Worm (Caenorhabditis elegans) whole organism, L4 larva: Measurements from ENCODE around the gene fbxb-52.

Experiments
- D1046.2 ChIP-seq: fragments of 200-800 bp; sonication (Bioruptor generic); IDR thresholded peaks from 2 replicates; pipeline ENCODE4 v1.3.6; 2022; ENCODE audit warnings: missing genetic modification characterization, missing compliant biosample characterization
- F37D6.2 ChIP-seq: sonication (generic microtip); optimal IDR thresholded peaks from 2 replicates; lab custom pipeline; 2016; ENCODE audit warnings: mild to moderate bottlenecking, missing genetic modification characterization, missing compliant biosample characterization
- T26A8.4 ChIP-seq: fragments of 200-800 bp; sonication (Bioruptor generic); IDR thresholded peaks from 2 replicates; pipeline ENCODE4 v1.3.6; 2022; ENCODE audit warnings: missing genetic modification characterization, missing compliant biosample characterization
- Y105C5A.15 ChIP-seq: fragments of 200-800 bp; sonication (Bioruptor generic); IDR thresholded peaks from 2 replicates; pipeline ENCODE4 v1.3.6; 2022; ENCODE audit warnings: missing genetic modification characterization, missing compliant biosample characterization
- aha-1 ChIP-seq: fragments of 150-350 bp; peaks from one replicate; lab custom pipeline; 2014; ENCODE audit warnings: missing biosample characterization, missing genetic modification characterization
- daf-16 ChIP-seq, 3 experiments: sonication (generic microtip); optimal IDR thresholded peaks; 2 replicates each; lab custom pipeline; 2016 to 2017; ENCODE audit warnings: missing genetic modification characterization in 3 of 3, missing genetic modification reagents in 3 of 3, mild to moderate bottlenecking in 2 of 3, missing compliant biosample characterization in 2 of 3, missing biosample characterization in 1 of 3, moderate library complexity in 1 of 3
- daf-8 ChIP-seq: fragments of 200-800 bp; sonication (Bioruptor generic); IDR thresholded peaks from 2 replicates; pipeline ENCODE4 v1.3.6; 2022; ENCODE audit warnings: missing genetic modification characterization, missing compliant biosample characterization
- dmd-6 ChIP-seq: fragments of 200-800 bp; sonication (Bioruptor generic); IDR thresholded peaks from 2 replicates; pipeline ENCODE4 v1.3.6; 2022; ENCODE audit warnings: missing genetic modification reagents, missing genetic modification characterization, missing compliant biosample characterization
- dmd-9 ChIP-seq: fragments of 200-800 bp; sonication (Bioruptor generic); IDR thresholded peaks from 2 replicates; pipeline ENCODE4 v1.3.6; 2022; ENCODE audit warnings: missing genetic modification reagents, missing genetic modification characterization, missing compliant biosample characterization
- dpl-1 ChIP-seq: fragments of 150-350 bp; optimal IDR thresholded peaks from 2 replicates; lab custom pipeline; 2014; ENCODE audit warnings: missing biosample characterization, missing genetic modification reagents, missing genetic modification characterization
- dve-1 ChIP-seq: sonication (generic microtip); optimal IDR thresholded peaks from 2 replicates; lab custom pipeline; 2017; ENCODE audit warnings: antibody characterized with exemption, mild to moderate bottlenecking, missing genetic modification characterization, missing compliant biosample characterization; ENCODE audit not compliant: insufficient read depth
- fos-1 ChIP-seq: fragments of 150-350 bp; optimal IDR thresholded peaks from 2 replicates; lab custom pipeline; 2014; ENCODE audit warnings: missing biosample characterization, missing genetic modification characterization
- lin-38 ChIP-seq: fragments of 200-800 bp; sonication (Bioruptor generic); IDR thresholded peaks from 2 replicates; pipeline ENCODE4 v1.3.6; 2022; ENCODE audit warnings: missing genetic modification reagents, missing genetic modification characterization, missing compliant biosample characterization
- lin-39 ChIP-seq: fragments of 150-350 bp; optimal IDR thresholded peaks from 2 replicates; lab custom pipeline; 2014; ENCODE audit warnings: missing biosample characterization, missing genetic modification reagents, missing genetic modification characterization
- lsy-2 ChIP-seq, 2 experiments: fragments of 150-350 bp in 1 of 2; sonication (generic microtip) in 1 of 2; optimal IDR thresholded peaks; 2 replicates each; lab custom pipeline; 2014 to 2017; ENCODE audit warnings: missing biosample characterization in 2 of 2, missing genetic modification characterization in 2 of 2
- madf-5 ChIP-seq, 2 experiments: fragments of 200-800 bp; sonication (Bioruptor generic); IDR thresholded peaks; 2 replicates each; pipeline ENCODE4 v1.3.6; 2022; ENCODE audit warnings: missing compliant biosample characterization in 2 of 2, missing genetic modification characterization in 2 of 2
- mes-2 ChIP-seq: sonication (generic microtip); optimal IDR thresholded peaks from 2 replicates; lab custom pipeline; 2016; ENCODE audit warnings: missing genotype, mild to moderate bottlenecking, missing genetic modification characterization, missing compliant biosample characterization; ENCODE audit not compliant: poor library complexity, severe bottlenecking
- nhr-25 ChIP-seq: sonication (generic microtip); optimal IDR thresholded peaks from 2 replicates; lab custom pipeline; 2017; ENCODE audit warnings: missing genetic modification characterization, mild to moderate bottlenecking, missing compliant biosample characterization, antibody characterized with exemption, moderate library complexity, borderline replicate concordance; ENCODE audit not compliant: insufficient read depth
- nhr-28 ChIP-seq: fragments of 150-350 bp; optimal IDR thresholded peaks from 2 replicates; lab custom pipeline; 2014; ENCODE audit warnings: missing biosample characterization, missing genetic modification characterization
- nhr-6 ChIP-seq: fragments of 150-350 bp; optimal IDR thresholded peaks from 2 replicates; lab custom pipeline; 2014; ENCODE audit warnings: missing biosample characterization, missing genetic modification characterization
- nhr-77 ChIP-seq: fragments of 150-350 bp; optimal IDR thresholded peaks from 2 replicates; lab custom pipeline; 2014; ENCODE audit warnings: missing biosample characterization, missing genetic modification characterization
- pqm-1 ChIP-seq: sonication (generic microtip); optimal IDR thresholded peaks from 2 replicates; lab custom pipeline; 2017; ENCODE audit warnings: missing biosample characterization, missing genetic modification characterization
- set-16 ChIP-seq: fragments of 200-800 bp; sonication (Bioruptor generic); IDR thresholded peaks from 2 replicates; pipeline ENCODE4 v1.3.6; 2022; ENCODE audit warnings: missing genetic modification reagents, missing genetic modification characterization, missing compliant biosample characterization
- snpc-1.2 ChIP-seq: fragments of 200-800 bp; sonication (Bioruptor generic); IDR thresholded peaks from 2 replicates; pipeline ENCODE4 v1.3.6; 2022; ENCODE audit warnings: missing genetic modification reagents, missing genetic modification characterization, missing compliant biosample characterization
- snpc-4 ChIP-seq: fragments of 150-350 bp; optimal IDR thresholded peaks from 2 replicates; lab custom pipeline; 2014; ENCODE audit warnings: missing biosample characterization, missing genetic modification characterization
- unc-39 ChIP-seq: sonication (generic microtip); optimal IDR thresholded peaks from 2 replicates; lab custom pipeline; 2017; ENCODE audit warnings: missing biosample characterization, missing genetic modification characterization
- unc-62 ChIP-seq, 3 experiments: fragments of 150-350 bp in 1 of 3; sonication (generic microtip); optimal IDR thresholded peaks in 2 of 3; peaks in 1 of 3; 1 replicate in 1 of 3; 2 replicates in 2 of 3; lab custom pipeline; 2014 to 2017; ENCODE audit warnings: missing biosample characterization in 3 of 3, missing genetic modification characterization in 3 of 3, missing genetic modification reagents in 3 of 3, missing genotype in 1 of 3

fbxb-52 gene

ce11 chrII:1519867-1520266 is 30.5 kb downstream of the fbxb-52 start (continued):
- TF ChIP-seq Y105C5A.15 (GFP tag; lab: Robert Waterston, UW) = 0 out of 2 replicates have a peak, but pooled peaks have one; percentile 38
- TF ChIP-seq unc-39 (tag; lab: Kevin White, UChicago) = no peak
- TF ChIP-seq lin-38 (GFP tag; lab: Robert Waterston, UW) = peak; percentile 71; the same call in 1 of the 2 replicates

- TF ChIP-seq lin-39 (tag; lab: Kevin White, UChicago) = no peak
- no peak for TF ChIP-seq set-16 (GFP tag; lab: Robert Waterston, UW)
- no peak for TF ChIP-seq snpc-1.2
- TF ChIP-seq nhr-28 (tag; lab: Kevin White, UChicago) = no peak
- TF ChIP-seq nhr-6 = no peak
- no peak for TF ChIP-seq dpl-1 (GFP tag; lab: Kevin White, UChicago)
- TF ChIP-seq madf-5 (GFP tag; IDR thresholded peaks at IDR 0.05; lab: Robert Waterston, UW) = no peak
- TF ChIP-seq T26A8.4 (GFP tag; lab: Robert Waterston, UW) = no peak
- no peak for TF ChIP-seq fos-1 (tag; lab: Kevin White, UChicago)
- TF ChIP-seq mes-2 (tag; lab: Kevin White, UChicago) = no peak
- TF ChIP-seq dmd-6 (GFP tag; lab: Robert Waterston, UW) = no peak
These were observed 31.5 kb downstream of the fbxb-52 start, which contains the start of gene Y51H7BR.8 for ce11 chrII:1518914-1519313. Gene Y51H7BR.8 (plus strand): TSS chrII:1519214.

- TF ChIP-seq nhr-28 (tag; lab: Kevin White, UChicago) (peak; percentile 17), daf-16 (GFP tag; optimal IDR thresholded peaks at IDR 0.05; lab: Kevin White, UChicago) (no peak), daf-16 (tag; optimal IDR thresholded peaks at IDR 0.05; lab: Kevin White, UChicago) (peak; percentile 52), aha-1 (tag; lab: Kevin White, UChicago) (no peak), nhr-25 (tag; lab: Kevin White, UChicago) (no peak)
These were observed 33.0 kb downstream of the fbxb-52 start, which contains the start of gene math-45 for ce11 chrII:1517354-1517753. Gene math-45 (minus strand): TSS chrII:1517454.

- TF ChIP-seq daf-8 (GFP tag; lab: Robert Waterston, UW) = no peak
- TF ChIP-seq madf-5 (GFP tag; IDR thresholded peaks at IDR 0.05; lab: Robert Waterston, UW) = no peak
- TF ChIP-seq nhr-77 (tag; lab: Kevin White, UChicago) = no peak
- TF ChIP-seq snpc-1.2 = no peak
- TF ChIP-seq aha-1 (tag; lab: Kevin White, UChicago) = no peak
- TF ChIP-seq, all 104 proteins: peak for 0
These were observed 46.1 kb downstream of the fbxb-52 start, which contains the start of gene fdgt-1 for ce11 chrII:1504266-1504665. Gene fdgt-1 (plus strand): TSS chrII:1504566.

ce11 chrII:1503663-1504062 is 46.7 kb downstream of the fbxb-52 start:
- peak; percentile 19 for TF ChIP-seq pqm-1 (tag; lab: Kevin White, UChicago)
- TF ChIP-seq daf-16 (GFP tag; optimal IDR thresholded peaks at IDR 0.05; lab: Kevin White, UChicago) = no peak
- TF ChIP-seq daf-16 (tag; optimal IDR thresholded peaks at IDR 0.05; lab: Kevin White, UChicago) = peak; percentile 33
- no peak for TF ChIP-seq D1046.2 (GFP tag; lab: Robert Waterston, UW)
- no peak for TF ChIP-seq dmd-9
- no peak for TF ChIP-seq F37D6.2 (tag; lab: Kevin White, UChicago)
- peak in 1 of 2 experiments; percentile 67 for TF ChIP-seq unc-62 (GFP tag; optimal IDR thresholded peaks at IDR 0.05 in 1 of 2; lab: Kevin White, UChicago)
- no peak for TF ChIP-seq unc-62 (tag; optimal IDR thresholded peaks at IDR 0.05; lab: Kevin White, UChicago)
- peak in 1 of 2 experiments; percentile 1 for TF ChIP-seq lsy-2 (tag; optimal IDR thresholded peaks at IDR 0.05; lab: Kevin White, UChicago)
- TF ChIP-seq dmd-6 (GFP tag; lab: Robert Waterston, UW) = peak; percentile 28; the same call in 1 of the 2 replicates
- TF ChIP-seq nhr-28 (tag; lab: Kevin White, UChicago) = peak; percentile 73
- no peak for TF ChIP-seq snpc-4 (tag; lab: Kevin White, UChicago)
- TF ChIP-seq dve-1 (tag; lab: Kevin White, UChicago) = peak; percentile 60
